Fruit fly (Drosophila melanogaster) whole organism, wandering third instar larva: Measurements from ENCODE around the gene CG17777.

Experiments
- Abd-B ChIP-seq: fragments of >200 bp; optimal IDR thresholded peaks from 2 replicates; lab custom pipeline; 2017; ENCODE audit warnings: missing biosample characterization, missing genetic modification characterization
- CG32264 ChIP-seq: fragments of 200-800 bp; sonication (Bioruptor generic); optimal IDR thresholded peaks from 2 replicates; lab custom pipeline; 2016; ENCODE audit warnings: missing biosample characterization, missing genetic modification characterization
- CG9705 ChIP-seq: fragments of 200-800 bp; sonication (Bioruptor generic); optimal IDR thresholded peaks from 2 replicates; lab custom pipeline; 2018; ENCODE audit warnings: missing biosample characterization, mild to moderate bottlenecking, missing genetic modification characterization
- CrebA ChIP-seq: fragments of 200-800 bp; sonication (Bioruptor generic); optimal IDR thresholded peaks from 2 replicates; lab custom pipeline; 2016; ENCODE audit warnings: missing biosample characterization, mild to moderate bottlenecking, missing genetic modification characterization, borderline replicate concordance
- Dfd ChIP-seq: fragments of >200 bp; optimal IDR thresholded peaks from 2 replicates; lab custom pipeline; 2017; ENCODE audit warnings: missing biosample characterization, missing genetic modification characterization
- Dif ChIP-seq: fragments of 200-275, 200-300 bp; sonication (Bioruptor generic); optimal IDR thresholded peaks from 2 replicates; lab custom pipeline; 2018; ENCODE audit warnings: missing biosample characterization, missing genetic modification characterization; ENCODE audit not compliant: partially characterized antibody
- GATAd ChIP-seq: sonication (Bioruptor generic); optimal IDR thresholded peaks from 2 replicates; lab custom pipeline; 2016; ENCODE audit warnings: missing biosample characterization, missing genetic modification characterization
- HLH106 ChIP-seq: fragments of 200-800 bp; optimal IDR thresholded peaks from 3 replicates; lab custom pipeline; 2019; ENCODE audit warnings: missing biosample characterization, mild to moderate bottlenecking, missing genetic modification characterization, moderate library complexity
- Hnf4 ChIP-seq: fragments of 200-800 bp; sonication (Bioruptor generic); optimal IDR thresholded peaks from 2 replicates; lab custom pipeline; 2016; ENCODE audit warnings: missing biosample characterization, mild to moderate bottlenecking, missing genetic modification characterization
- Hr78 ChIP-seq: fragments of >200 bp; optimal IDR thresholded peaks from 2 replicates; lab custom pipeline; 2017; ENCODE audit warnings: missing biosample characterization, missing genetic modification characterization
- Hr83 ChIP-seq: fragments of 200-300 bp; sonication (Bioruptor generic); optimal IDR thresholded peaks from 2 replicates; lab custom pipeline; 2016; ENCODE audit warnings: missing biosample characterization, mild to moderate bottlenecking, missing genetic modification characterization, moderate library complexity; ENCODE audit not compliant: poor library complexity, severe bottlenecking
- Jra ChIP-seq: sonication (Bioruptor generic); optimal IDR thresholded peaks from 2 replicates; lab custom pipeline; 2016; ENCODE audit warnings: missing biosample characterization, missing genetic modification characterization
- Mio ChIP-seq: sonication (Bioruptor generic); optimal IDR thresholded peaks from 2 replicates; lab custom pipeline; 2016; ENCODE audit warnings: missing biosample characterization, missing genetic modification characterization
- Myc ChIP-seq: fragments of >200 bp; optimal IDR thresholded peaks from 2 replicates; lab custom pipeline; 2017
- N ChIP-seq: fragments of >200 bp; optimal IDR thresholded peaks from 2 replicates; lab custom pipeline; 2018; ENCODE audit warnings: missing biosample characterization, missing external identifiers, missing genetic modification characterization
- OdsH ChIP-seq: fragments of 200-800 bp; sonication (Bioruptor generic); optimal IDR thresholded peaks from 2 replicates; lab custom pipeline; 2016; ENCODE audit warnings: missing biosample characterization, mild to moderate bottlenecking, missing genetic modification characterization
- Rel ChIP-seq, 2 experiments: fragments of 200-800 bp; sonication (Bioruptor generic) in 1 of 2; optimal IDR thresholded peaks; 2 replicates in 1 of 2; 3 replicates in 1 of 2; lab custom pipeline; 2016 to 2019; ENCODE audit warnings: mild to moderate bottlenecking in 2 of 2, missing biosample characterization in 2 of 2, missing genetic modification characterization in 2 of 2, moderate library complexity in 1 of 2
- Sp1 ChIP-seq: fragments of 200-800 bp; sonication (Bioruptor generic); optimal IDR thresholded peaks from 3 replicates; lab custom pipeline; 2019; ENCODE audit warnings: missing biosample characterization, mild to moderate bottlenecking, missing genetic modification characterization, moderate library complexity
- Vsx2 ChIP-seq: fragments of 200-300, 225-300 bp; sonication (Bioruptor generic); optimal IDR thresholded peaks from 2 replicates; lab custom pipeline; 2018; ENCODE audit warnings: missing biosample characterization, missing genetic modification characterization; ENCODE audit not compliant: partially characterized antibody
- br ChIP-seq: fragments of 200-800 bp; sonication (Bioruptor generic); optimal IDR thresholded peaks from 2 replicates; lab custom pipeline; 2016; ENCODE audit warnings: missing biosample characterization, missing genetic modification characterization
- brk ChIP-seq: fragments of 200-800 bp; sonication (Bioruptor generic); optimal IDR thresholded peaks from 2 replicates; lab custom pipeline; 2016; ENCODE audit warnings: missing biosample characterization, mild to moderate bottlenecking, missing genetic modification characterization
- dl ChIP-seq, 2 experiments: fragments of 175-275, 200-275 bp in 1 of 2; fragments of 200-275 bp in 1 of 2; sonication (Bioruptor generic); optimal IDR thresholded peaks; lab custom pipeline; 2018; ENCODE audit warnings: mild to moderate bottlenecking in 2 of 2, missing biosample characterization in 2 of 2, missing genetic modification characterization in 2 of 2, moderate library complexity in 2 of 2; ENCODE audit not compliant: partially characterized antibody in 2 of 2, insufficient read depth in 1 of 2
- dmrt93B ChIP-seq: fragments of 200-800 bp; sonication (Bioruptor generic); optimal IDR thresholded peaks from 2 replicates; lab custom pipeline; 2018; ENCODE audit warnings: missing biosample characterization, mild to moderate bottlenecking, missing genetic modification characterization
- dsf ChIP-seq: sonication (Bioruptor generic); optimal IDR thresholded peaks from 2 replicates; lab custom pipeline; 2016; ENCODE audit warnings: missing biosample characterization, missing genetic modification characterization, borderline replicate concordance
- foxo ChIP-seq, 2 experiments: fragments of 200-800 bp; sonication (Bioruptor generic); optimal IDR thresholded peaks; 2 replicates in 1 of 2; 3 replicates in 1 of 2; lab custom pipeline; 2016 to 2017; ENCODE audit warnings: missing biosample characterization in 2 of 2, missing genetic modification characterization in 2 of 2
- fru ChIP-seq: fragments of 200-800 bp; sonication (Bioruptor generic); optimal IDR thresholded peaks from 3 replicates; lab custom pipeline; 2016; ENCODE audit warnings: missing biosample characterization, mild to moderate bottlenecking, missing genetic modification characterization
- h ChIP-seq: fragments of 200-800 bp; sonication (Bioruptor generic); optimal IDR thresholded peaks from 3 replicates; lab custom pipeline; 2016; ENCODE audit warnings: missing biosample characterization, mild to moderate bottlenecking, missing genetic modification characterization
- jim ChIP-seq: fragments of 175-275, 200-325 bp; sonication (Bioruptor generic); optimal IDR thresholded peaks from 2 replicates; lab custom pipeline; 2016; ENCODE audit warnings: missing biosample characterization, mild to moderate bottlenecking, missing genetic modification characterization
- lola ChIP-seq: fragments of >200 bp; optimal IDR thresholded peaks from 2 replicates; lab custom pipeline; 2017; ENCODE audit warnings: missing biosample characterization, missing genetic modification characterization
- pan ChIP-seq: fragments of >200 bp; optimal IDR thresholded peaks from 2 replicates; lab custom pipeline; 2017
- psq ChIP-seq: fragments of 200-800 bp; sonication (Bioruptor generic); optimal IDR thresholded peaks from 3 replicates; lab custom pipeline; 2017; ENCODE audit warnings: missing biosample characterization, mild to moderate bottlenecking, missing genetic modification characterization, moderate library complexity
- rgr ChIP-seq: fragments of 200-800 bp; sonication (Bioruptor generic); optimal IDR thresholded peaks from 3 replicates; lab custom pipeline; 2016; ENCODE audit warnings: missing biosample characterization, mild to moderate bottlenecking, missing genetic modification characterization
- sage ChIP-seq: fragments of 200-800 bp; sonication (Bioruptor generic); optimal IDR thresholded peaks from 2 replicates; lab custom pipeline; 2016; ENCODE audit warnings: missing biosample characterization, mild to moderate bottlenecking, missing genetic modification characterization
- sv ChIP-seq: fragments of 200-800 bp; sonication (Bioruptor generic); optimal IDR thresholded peaks from 3 replicates; lab custom pipeline; 2016; ENCODE audit warnings: missing biosample characterization, missing genetic modification characterization
- tai ChIP-seq: sonication (Bioruptor generic); optimal IDR thresholded peaks from 2 replicates; lab custom pipeline; 2016; ENCODE audit warnings: missing biosample characterization, missing genetic modification characterization
- usp ChIP-seq: fragments of >200 bp; optimal IDR thresholded peaks from 2 replicates; lab custom pipeline; 2017; ENCODE audit warnings: missing biosample characterization, missing genetic modification characterization
- woc ChIP-seq: sonication (Bioruptor generic); optimal IDR thresholded peaks from 2 replicates; lab custom pipeline; 2016; ENCODE audit warnings: missing biosample characterization, mild to moderate bottlenecking, missing genetic modification characterization

Gene CG17777

DNA sequence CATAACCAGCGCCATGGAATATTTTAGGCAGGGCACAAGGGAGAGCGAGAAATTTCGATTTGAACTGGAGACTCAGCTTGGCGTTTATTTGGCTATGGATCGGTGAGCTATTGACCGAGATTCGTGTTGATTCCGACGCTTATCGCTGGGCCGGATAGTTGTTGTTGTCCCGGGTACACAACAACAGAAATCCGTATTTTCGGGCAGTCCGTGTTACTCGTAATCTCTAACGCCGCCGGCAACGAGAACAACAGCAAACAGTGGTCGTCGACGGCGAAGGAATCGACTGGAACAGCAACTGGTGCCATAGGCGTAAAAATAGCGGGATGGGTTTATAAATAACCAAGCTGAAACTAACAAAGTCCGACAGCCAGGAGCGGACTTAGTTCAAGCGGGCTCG is 5.2 kb downstream of the CG17777 start:
- TF ChIP-seq h (GFP tag; lab: Kevin White, UChicago) (no peak), sv (GFP tag; lab: Kevin White, UChicago) (no peak), GATAd (GFP tag; lab: Kevin White, UChicago) (no peak), tai (GFP tag; lab: Kevin White, UChicago) (no peak), CrebA (GFP tag; lab: Kevin White, UChicago) (no peak), Sp1 (GFP tag; lab: Kevin White, UChicago) (no peak), Myc (lab: Kevin White, UChicago) (no peak), Hnf4 (GFP tag; lab: Kevin White, UChicago) (no peak), Abd-B (GFP tag; lab: Kevin White, UChicago) (no peak), usp (no peak), N (GFP tag; lab: Kevin White, UChicago) (no peak), Jra (no peak)

DNA sequence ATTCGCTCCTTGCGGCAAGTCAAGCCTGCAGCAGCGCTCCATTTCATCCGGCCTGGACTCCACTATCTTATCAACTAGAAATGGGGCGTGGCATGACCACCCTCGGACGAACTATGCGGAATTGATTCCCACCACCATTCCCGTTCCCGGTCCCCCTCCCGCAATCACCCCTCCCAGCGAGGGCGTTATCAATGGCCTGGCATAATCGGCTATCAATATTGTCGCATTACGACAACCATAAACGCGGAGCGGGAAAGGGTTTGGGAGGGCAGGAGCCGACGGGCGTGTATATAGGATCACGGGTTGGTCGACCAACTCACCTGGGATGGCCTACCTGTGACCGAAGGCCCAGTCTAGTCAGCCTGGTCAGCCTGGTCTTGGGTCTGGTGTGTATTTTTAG is 6.5 kb downstream of the CG17777 start:
- TF ChIP-seq Myc (lab: Kevin White, UChicago), result no peak
- TF ChIP-seq dmrt93B, result no peak
- no peak for TF ChIP-seq Mio (GFP tag; lab: Kevin White, UChicago)
- no peak for TF ChIP-seq sage (GFP tag; lab: Kevin White, UChicago)
- TF ChIP-seq GATAd (GFP tag; lab: Kevin White, UChicago), result no peak
- no peak for TF ChIP-seq h (GFP tag; lab: Kevin White, UChicago)
- no peak for TF ChIP-seq pan
- no peak for TF ChIP-seq usp
- TF ChIP-seq woc (GFP tag; lab: Kevin White, UChicago), result no peak
- no peak for TF ChIP-seq tai (GFP tag; lab: Kevin White, UChicago)
- TF ChIP-seq dsf (GFP tag; lab: Kevin White, UChicago), result no peak
- TF ChIP-seq Sp1 (GFP tag; lab: Kevin White, UChicago), result no peak
- TF ChIP-seq Vsx2 (GFP tag; lab: Kevin White, UChicago), result no peak
- no peak for TF ChIP-seq Rel (GFP tag; optimal IDR thresholded peaks at IDR 0.05; lab: Kevin White, UChicago)
- no peak for TF ChIP-seq Rel (tag; optimal IDR thresholded peaks at IDR 0.05; lab: Kevin White, UChicago)
- TF ChIP-seq lola, result no peak
- no peak for TF ChIP-seq Hnf4 (GFP tag; lab: Kevin White, UChicago)

DNA sequence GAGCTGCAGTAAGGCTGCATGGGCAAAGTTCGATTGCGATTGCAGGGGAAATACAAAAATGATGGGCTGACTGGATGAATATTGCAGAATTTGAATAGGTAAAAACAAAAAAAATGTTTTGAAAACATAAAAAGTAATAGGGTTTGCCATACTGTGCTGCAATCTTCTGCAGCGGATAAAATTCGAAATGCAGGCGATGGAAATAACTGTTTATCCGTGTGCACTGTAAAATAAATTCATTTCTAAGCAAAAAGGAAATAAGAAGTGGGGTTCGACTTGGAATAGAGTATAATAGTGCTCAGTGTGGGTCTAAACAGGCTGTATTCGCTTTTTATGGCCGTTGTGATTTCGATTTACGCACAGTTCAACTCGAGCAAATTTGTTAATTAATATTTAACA is 7.2 kb downstream of the CG17777 start, which contains the start of gene CG14053:
Gene CG14053 (minus strand): TSS at position 101 of the 399 bp plus-strand sequence.
- TF ChIP-seq Hr83 (GFP tag; lab: Kevin White, UChicago) (no peak), jim (GFP tag; lab: Kevin White, UChicago) (no peak), fru (no peak), Rel (GFP tag; optimal IDR thresholded peaks at IDR 0.05; lab: Kevin White, UChicago) (no peak), Rel (tag; optimal IDR thresholded peaks at IDR 0.05; lab: Kevin White, UChicago) (peak; percentile 82), GATAd (GFP tag; lab: Kevin White, UChicago) (no peak), Hr78 (no peak), lola (no peak), Myc (lab: Kevin White, UChicago) (no peak)

DNA sequence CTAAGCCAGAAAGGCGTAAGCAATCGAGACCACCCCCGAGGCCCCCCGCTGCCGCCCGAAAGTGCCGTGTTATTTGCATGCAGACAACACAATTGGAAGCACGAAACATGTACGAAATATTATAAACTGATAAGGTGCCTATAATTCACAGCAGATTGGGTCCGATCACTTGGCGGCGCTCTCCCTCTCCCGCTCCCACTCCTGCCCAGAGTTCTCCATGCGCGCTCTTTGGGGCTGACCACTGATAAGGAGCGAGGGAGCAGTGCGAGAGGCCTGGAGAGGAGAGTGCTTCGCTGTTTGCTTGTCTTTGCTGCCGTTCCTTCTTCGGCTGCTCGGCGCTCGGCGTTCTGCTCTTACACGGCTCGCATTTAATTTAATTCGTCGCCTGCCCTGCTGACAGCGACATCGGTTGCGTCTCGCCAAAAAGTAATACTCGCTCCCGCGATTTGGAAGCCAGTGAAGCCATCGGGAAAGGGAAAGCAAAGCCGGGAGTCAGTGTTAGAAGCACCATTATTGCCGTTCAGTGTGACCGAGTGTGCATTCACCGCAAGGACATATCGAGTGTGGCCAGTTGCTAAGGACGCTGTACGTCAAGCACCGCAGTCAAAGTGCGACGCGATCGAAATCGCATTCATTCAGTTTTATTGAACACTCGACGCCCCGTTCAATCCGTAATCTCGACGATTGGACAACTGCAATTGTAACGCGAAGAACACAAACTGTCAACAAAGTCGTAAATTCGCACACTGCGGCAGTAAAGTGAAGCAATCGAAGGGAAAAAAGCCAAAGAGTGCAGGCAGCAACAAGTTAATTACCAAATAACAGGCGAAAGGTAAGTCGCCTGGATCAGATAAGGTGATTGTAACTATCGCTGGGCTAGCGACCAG is 7.8 kb downstream of the CG17777 start:
- TF ChIP-seq psq (GFP tag; lab: Kevin White, UChicago), result no peak
- no peak for TF ChIP-seq rgr (GFP tag; lab: Kevin White, UChicago)
- no peak for TF ChIP-seq lola
- TF ChIP-seq Sp1 (GFP tag; lab: Kevin White, UChicago), result no peak
- TF ChIP-seq Rel (GFP tag; optimal IDR thresholded peaks at IDR 0.05; lab: Kevin White, UChicago), result peak; percentile 42
- TF ChIP-seq Rel (tag; optimal IDR thresholded peaks at IDR 0.05; lab: Kevin White, UChicago), result peak; percentile 70
- TF ChIP-seq Dfd (GFP tag; lab: Kevin White, UChicago), result no peak
- TF ChIP-seq Hnf4 (GFP tag; lab: Kevin White, UChicago), result peak; percentile 41
- no peak for TF ChIP-seq Myc (lab: Kevin White, UChicago)
- TF ChIP-seq pan, result no peak
- TF ChIP-seq N (GFP tag; lab: Kevin White, UChicago), result no peak
- no peak for TF ChIP-seq usp
- no peak for TF ChIP-seq CG32264 (GFP tag; lab: Kevin White, UChicago)
- TF ChIP-seq Dif (GFP tag; lab: Kevin White, UChicago), result peak; percentile 95
- no peak for TF ChIP-seq dsf (GFP tag; lab: Kevin White, UChicago)
- TF ChIP-seq HLH106, result no peak
- no peak for TF ChIP-seq dmrt93B
- no peak for TF ChIP-seq jim (GFP tag; lab: Kevin White, UChicago)
- no peak for TF ChIP-seq brk
- no peak for TF ChIP-seq fru
- TF ChIP-seq dl (GFP tag; optimal IDR thresholded peaks at IDR 0.05; lab: Kevin White, UChicago; ENCODE audit: insufficient read depth in 1 of 2, partially characterized antibody in 2 of 2), result peak; percentile 85 to 94
- TF ChIP-seq tai (GFP tag; lab: Kevin White, UChicago), result no peak
- TF ChIP-seq Hr78, result no peak
- TF ChIP-seq Vsx2 (GFP tag; lab: Kevin White, UChicago), result peak; percentile 23
- TF ChIP-seq GATAd (GFP tag; lab: Kevin White, UChicago), result no peak
- no peak for TF ChIP-seq foxo (GFP tag; optimal IDR thresholded peaks at IDR 0.05; lab: Kevin White, UChicago)
- no peak for TF ChIP-seq OdsH (GFP tag; lab: Kevin White, UChicago)
- TF ChIP-seq Mio (GFP tag; lab: Kevin White, UChicago), result no peak
- peak; percentile 5 for TF ChIP-seq br (GFP tag; lab: Kevin White, UChicago)
- TF ChIP-seq CG9705 (GFP tag; lab: Kevin White, UChicago), result no peak
- peak; percentile 47 for TF ChIP-seq Hr83 (GFP tag; lab: Kevin White, UChicago)
